Worm (Caenorhabditis elegans) whole organism, L1 larva: ENCODE data around the gene msp-78.
A peak's percentile ranks its signal among the peaks of the same experiment; 100 is the strongest.
"Not testable (repeated sequence)": the region's sequence is repeated elsewhere in the genome, so short reads cannot be mapped to it uniquely, and the experiment has no call there.

ENCODE experiments used
- C16A3.4 ChIP-seq: fragments of 150-350 bp; optimal IDR thresholded peaks from 2 replicates; lab custom pipeline; 2014; ENCODE audit warnings: missing biosample characterization, missing genetic modification characterization
- F16B12.6 ChIP-seq: fragments of 150-350 bp; optimal IDR thresholded peaks from 2 replicates; lab custom pipeline; 2014; ENCODE audit warnings: missing biosample characterization, missing genetic modification characterization
- alr-1 ChIP-seq: fragments of 200-800 bp; sonication (Bioruptor generic); optimal IDR thresholded peaks from 2 replicates; lab custom pipeline; 2018; ENCODE audit warnings: borderline replicate concordance, mild to moderate bottlenecking, missing genetic modification characterization, missing compliant biosample characterization
- aly-2 ChIP-seq: fragments of 150-350 bp; optimal IDR thresholded peaks from 2 replicates; lab custom pipeline; 2014; ENCODE audit warnings: missing biosample characterization, missing genetic modification characterization
- ama-1 ChIP-seq: fragments of 150-350 bp; optimal IDR thresholded peaks from 2 replicates; lab custom pipeline; 2014
- blmp-1 ChIP-seq: fragments of 150-350 bp; optimal IDR thresholded peaks from 2 replicates; lab custom pipeline; 2014; ENCODE audit warnings: missing biosample characterization, missing genetic modification characterization
- ceh-8 ChIP-seq: fragments of 200-800 bp; sonication (Bioruptor generic); optimal IDR thresholded peaks from 2 replicates; lab custom pipeline; 2018; ENCODE audit warnings: mild to moderate bottlenecking, missing genetic modification characterization, moderate library complexity, missing compliant biosample characterization
- ceh-88 ChIP-seq: fragments of 200-800 bp; sonication (Bioruptor generic); IDR thresholded peaks from 2 replicates; pipeline ENCODE4 v1.3.6; 2022; ENCODE audit warnings: missing genetic modification characterization, missing compliant biosample characterization
- dpl-1 ChIP-seq, 3 experiments: fragments of 150-350 bp in 2 of 3; sonication (generic microtip) in 1 of 3; optimal IDR thresholded peaks; 2 replicates each; lab custom pipeline; 2014 to 2017; ENCODE audit warnings: missing biosample characterization in 3 of 3, missing genetic modification characterization in 3 of 3, missing genetic modification reagents in 3 of 3
- dsc-1 ChIP-seq: sonication (generic microtip); optimal IDR thresholded peaks from 2 replicates; lab custom pipeline; 2016; ENCODE audit warnings: mild to moderate bottlenecking, missing genetic modification characterization, missing compliant biosample characterization
- egl-13 ChIP-seq: sonication (generic microtip); optimal IDR thresholded peaks from 2 replicates; lab custom pipeline; 2016; ENCODE audit warnings: missing genotype, missing genetic modification reagents, missing genetic modification characterization, missing compliant biosample characterization
- ets-5 ChIP-seq: fragments of 200-800 bp; sonication (Bioruptor generic); IDR thresholded peaks from 2 replicates; pipeline ENCODE4 v1.3.6; 2022; ENCODE audit warnings: missing genetic modification characterization, missing compliant biosample characterization
- fkh-4 ChIP-seq: sonication (generic microtip); optimal IDR thresholded peaks from 2 replicates; lab custom pipeline; 2016; ENCODE audit warnings: missing compliant biosample characterization, missing genetic modification characterization, borderline replicate concordance
- fkh-8 ChIP-seq: sonication (generic microtip); optimal IDR thresholded peaks from 2 replicates; lab custom pipeline; 2016; ENCODE audit warnings: mild to moderate bottlenecking, missing genetic modification characterization, missing compliant biosample characterization
- fos-1 ChIP-seq: fragments of 150-350 bp; optimal IDR thresholded peaks from 2 replicates; lab custom pipeline; 2014; ENCODE audit warnings: missing biosample characterization, missing genetic modification characterization
- hlh-17 ChIP-seq: fragments of 200-800 bp; sonication (Bioruptor generic); optimal IDR thresholded peaks from 2 replicates; lab custom pipeline; 2018; ENCODE audit warnings: missing genetic modification characterization, mild to moderate bottlenecking, missing compliant biosample characterization, moderate library complexity, borderline replicate concordance
- hlh-4 ChIP-seq: sonication (generic microtip); optimal IDR thresholded peaks from 2 replicates; lab custom pipeline; 2016; ENCODE audit warnings: mild to moderate bottlenecking, missing genetic modification characterization, missing compliant biosample characterization
- hpl-2 ChIP-seq: fragments of 150-350 bp; optimal IDR thresholded peaks from 2 replicates; lab custom pipeline; 2014; ENCODE audit warnings: missing biosample characterization, missing genetic modification reagents, missing genetic modification characterization
- jun-1 ChIP-seq: fragments of 150-350 bp; optimal IDR thresholded peaks from 2 replicates; lab custom pipeline; 2014; ENCODE audit warnings: missing biosample characterization, missing genetic modification reagents, missing genetic modification characterization
- lin-14 ChIP-seq: fragments of 200-800 bp; sonication (Bioruptor generic); optimal IDR thresholded peaks from 2 replicates; lab custom pipeline; 2018; ENCODE audit warnings: mild to moderate bottlenecking, missing genetic modification characterization, moderate library complexity, missing compliant biosample characterization
- lin-35 ChIP-seq, 2 experiments: fragments of 150-350 bp; optimal IDR thresholded peaks; 2 replicates each; lab custom pipeline; 2014; ENCODE audit warnings: missing biosample characterization in 2 of 2, missing genetic modification characterization in 2 of 2, missing genetic modification reagents in 2 of 2
- lin-39 ChIP-seq: fragments of 150-350 bp; optimal IDR thresholded peaks from 2 replicates; lab custom pipeline; 2014; ENCODE audit warnings: missing biosample characterization, missing genetic modification reagents, missing genetic modification characterization
- lir-3 ChIP-seq: sonication (generic microtip); optimal IDR thresholded peaks from 2 replicates; lab custom pipeline; 2016; ENCODE audit warnings: mild to moderate bottlenecking, missing genetic modification characterization, moderate library complexity, missing compliant biosample characterization; ENCODE audit not compliant: poor library complexity
- lsy-2 ChIP-seq, 2 experiments: fragments of 150-350 bp; optimal IDR thresholded peaks; 2 replicates each; lab custom pipeline; 2014; ENCODE audit warnings: missing biosample characterization in 2 of 2, missing genetic modification characterization in 2 of 2
- mab-9 ChIP-seq: fragments of 200-800 bp; sonication (Bioruptor generic); IDR thresholded peaks from 2 replicates; pipeline ENCODE4 v1.3.6; 2022; ENCODE audit warnings: missing genetic modification reagents, missing genetic modification characterization, missing compliant biosample characterization
- nhr-12 ChIP-seq: sonication (generic microtip); optimal IDR thresholded peaks from 2 replicates; lab custom pipeline; 2017; ENCODE audit warnings: missing biosample characterization, missing genetic modification characterization
- nhr-20 ChIP-seq: sonication (generic microtip); optimal IDR thresholded peaks from 2 replicates; lab custom pipeline; 2016; ENCODE audit warnings: mild to moderate bottlenecking, missing genetic modification characterization, missing compliant biosample characterization
- nhr-47 ChIP-seq: sonication (generic microtip); optimal IDR thresholded peaks from 2 replicates; lab custom pipeline; 2016; ENCODE audit warnings: mild to moderate bottlenecking, missing genetic modification characterization, moderate library complexity, missing compliant biosample characterization
- nhr-71 ChIP-seq: sonication (generic microtip); optimal IDR thresholded peaks from 2 replicates; lab custom pipeline; 2016; ENCODE audit warnings: mild to moderate bottlenecking, missing genetic modification characterization, moderate library complexity, missing compliant biosample characterization
- nhr-85 ChIP-seq: sonication (generic microtip); peaks from one replicate; lab custom pipeline; 2016; ENCODE audit warnings: missing genetic modification characterization, inconsistent platforms, missing compliant biosample characterization
- pax-3 ChIP-seq: fragments of 200-800 bp; sonication (Bioruptor generic); optimal IDR thresholded peaks from 2 replicates; lab custom pipeline; 2018; ENCODE audit warnings: mild to moderate bottlenecking, missing genetic modification characterization, moderate library complexity, missing compliant biosample characterization
- snpc-4 ChIP-seq: fragments of 150-350 bp; optimal IDR thresholded peaks from 2 replicates; lab custom pipeline; 2014; ENCODE audit warnings: missing biosample characterization, missing genetic modification characterization
- sox-4 ChIP-seq: sonication (generic microtip); optimal IDR thresholded peaks from 2 replicates; lab custom pipeline; 2016; ENCODE audit warnings: missing genetic modification characterization, missing compliant biosample characterization
- sptf-1 ChIP-seq: fragments of 150-350 bp; optimal IDR thresholded peaks from 2 replicates; lab custom pipeline; 2014; ENCODE audit warnings: missing biosample characterization, missing genetic modification characterization
- sup-37 ChIP-seq: fragments of 200-800 bp; sonication (Bioruptor generic); optimal IDR thresholded peaks from 2 replicates; lab custom pipeline; 2018; ENCODE audit warnings: mild to moderate bottlenecking, missing genetic modification characterization, missing compliant biosample characterization
- swsn-7 ChIP-seq: sonication (generic microtip); optimal IDR thresholded peaks from 2 replicates; lab custom pipeline; 2016; ENCODE audit warnings: missing genetic modification characterization, missing compliant biosample characterization
- tlp-1 ChIP-seq: fragments of 150-350 bp; optimal IDR thresholded peaks from 2 replicates; lab custom pipeline; 2014; ENCODE audit warnings: missing biosample characterization, missing genetic modification characterization
- unc-86 ChIP-seq: sonication (generic microtip); optimal IDR thresholded peaks from 2 replicates; lab custom pipeline; 2016; ENCODE audit warnings: missing genetic modification characterization, missing compliant biosample characterization
- unc-98 ChIP-seq: fragments of 200-800 bp; sonication (Bioruptor generic); IDR thresholded peaks from 2 replicates; pipeline ENCODE4 v1.3.6; 2022; ENCODE audit warnings: missing genetic modification characterization, missing compliant biosample characterization
- xbp-1 ChIP-seq: sonication (generic microtip); optimal IDR thresholded peaks from 2 replicates; lab custom pipeline; 2016; ENCODE audit warnings: missing genetic modification characterization, missing compliant biosample characterization
- zip-4 ChIP-seq: fragments of 200-800 bp; sonication (Bioruptor generic); optimal IDR thresholded peaks from 2 replicates; lab custom pipeline; 2018; ENCODE audit warnings: mild to moderate bottlenecking, missing genetic modification characterization, moderate library complexity, missing compliant biosample characterization
- ztf-4 ChIP-seq: fragments of 150-350 bp; optimal IDR thresholded peaks from 2 replicates; lab custom pipeline; 2014; ENCODE audit warnings: missing biosample characterization, missing genetic modification characterization

Gene msp-78

DNA sequence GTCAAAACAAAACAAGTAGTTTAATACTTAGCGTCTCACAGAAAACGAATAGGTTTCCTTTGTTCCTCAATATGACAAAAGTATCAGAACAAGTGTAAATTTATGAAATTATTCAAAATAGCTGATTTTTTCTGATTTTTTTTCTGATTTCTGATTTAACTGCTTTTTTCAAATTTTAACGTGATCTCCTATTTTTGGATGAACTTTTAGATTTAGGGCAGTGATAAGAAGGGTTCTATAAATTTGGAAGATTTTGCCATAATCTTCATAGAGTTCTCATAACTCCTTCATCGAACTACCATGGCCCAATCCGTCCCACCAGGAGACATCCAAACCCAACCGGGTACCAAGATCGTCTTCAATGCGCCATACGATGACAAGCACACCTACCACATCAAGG is at the start of gene msp-78:
msp-78 (plus strand) TSS at position 301 of the 400 bp plus-strand sequence.
- not testable (repeated sequence) for TF ChIP-seq aly-2; lsy-2 (tag; optimal IDR thresholded peaks at IDR 0.05; lab: Kevin White, UChicago); dpl-1 (GFP tag; optimal IDR thresholded peaks at IDR 0.05; lab: Kevin White, UChicago)

DNA sequence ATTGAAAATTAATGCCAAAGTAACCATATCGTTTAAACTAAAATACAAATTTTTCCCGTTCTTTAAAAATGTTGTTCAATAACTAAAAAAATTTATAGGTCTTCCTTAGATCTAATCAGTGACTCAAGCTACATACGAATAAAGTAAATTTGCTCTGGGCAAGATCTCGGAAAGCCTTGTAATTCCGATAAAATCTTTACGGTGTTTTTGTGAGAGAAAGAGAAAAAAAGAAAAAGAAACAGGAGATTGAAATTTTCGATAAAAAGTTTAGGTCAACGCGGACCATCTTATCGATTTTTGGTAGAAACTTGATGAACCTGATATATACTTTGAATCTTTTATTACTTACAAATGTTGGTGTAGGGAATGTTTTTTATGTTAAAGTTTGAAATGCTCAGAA is 46.7 kb upstream of the msp-78 start:
- TF ChIP-seq fos-1 (tag; lab: Kevin White, UChicago) (no peak), nhr-85 (tag; lab: Kevin White, UChicago) (peak; percentile 79), zip-4 (no peak)

DNA sequence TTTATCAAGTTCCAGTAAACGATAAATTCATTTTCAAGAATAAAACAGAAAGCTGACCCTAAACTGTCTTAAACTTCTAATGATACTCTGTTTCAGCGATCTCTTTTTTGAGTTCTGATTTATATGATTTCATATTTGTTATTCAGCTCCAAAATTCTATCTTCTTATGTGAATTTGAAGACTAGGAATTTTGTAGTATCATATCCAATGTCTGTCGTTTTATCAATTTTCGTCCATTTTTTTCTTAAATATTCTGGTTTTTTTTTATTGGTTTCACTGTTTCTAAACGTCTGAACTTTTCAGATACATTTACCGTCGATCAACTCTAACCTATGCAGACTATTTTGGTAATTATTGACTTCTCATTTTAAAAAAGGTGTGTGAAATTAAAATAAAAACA is 44.9 kb upstream of the msp-78 start, which contains the start of the genes nhr-138 and C28D4.18:
nhr-138 (plus strand) TSS at position 304 of the 400 bp plus-strand sequence.
C28D4.18 (plus strand) TSS at position 333 of the 400 bp plus-strand sequence.
- TF ChIP-seq pax-3 = no peak
- no peak for TF ChIP-seq mab-9 (GFP tag; lab: Robert Waterston, UW)
- TF ChIP-seq hlh-4 (tag; lab: Kevin White, UChicago) = no peak
- no peak for TF ChIP-seq F16B12.6 (tag; lab: Kevin White, UChicago)
- TF ChIP-seq C16A3.4 (tag; lab: Kevin White, UChicago) = no peak
- no peak for TF ChIP-seq lin-35 (GFP tag; optimal IDR thresholded peaks at IDR 0.05; lab: Kevin White, UChicago)
- TF ChIP-seq lir-3 (tag; lab: Kevin White, UChicago) = no peak
- TF ChIP-seq ets-5 (GFP tag; lab: Robert Waterston, UW) = no peak
- no peak for TF ChIP-seq snpc-4 (tag; lab: Kevin White, UChicago)
- no peak for TF ChIP-seq nhr-47 (tag; lab: Kevin White, UChicago)
- no peak for TF ChIP-seq sup-37 (GFP tag; lab: Kevin White, UChicago)
- no peak for TF ChIP-seq unc-86
- no peak for TF ChIP-seq fkh-8 (tag; lab: Kevin White, UChicago)
- no peak for TF ChIP-seq nhr-12 (tag; lab: Kevin White, UChicago)
- no peak for TF ChIP-seq tlp-1 (tag; lab: Kevin White, UChicago)
- TF ChIP-seq hpl-2 (GFP tag; lab: Kevin White, UChicago) = no peak
- no peak for TF ChIP-seq lsy-2 (tag; optimal IDR thresholded peaks at IDR 0.05; lab: Kevin White, UChicago)
- no peak for TF ChIP-seq ceh-8
- no peak for TF ChIP-seq ama-1 (lab: Kevin White, UChicago)

DNA sequence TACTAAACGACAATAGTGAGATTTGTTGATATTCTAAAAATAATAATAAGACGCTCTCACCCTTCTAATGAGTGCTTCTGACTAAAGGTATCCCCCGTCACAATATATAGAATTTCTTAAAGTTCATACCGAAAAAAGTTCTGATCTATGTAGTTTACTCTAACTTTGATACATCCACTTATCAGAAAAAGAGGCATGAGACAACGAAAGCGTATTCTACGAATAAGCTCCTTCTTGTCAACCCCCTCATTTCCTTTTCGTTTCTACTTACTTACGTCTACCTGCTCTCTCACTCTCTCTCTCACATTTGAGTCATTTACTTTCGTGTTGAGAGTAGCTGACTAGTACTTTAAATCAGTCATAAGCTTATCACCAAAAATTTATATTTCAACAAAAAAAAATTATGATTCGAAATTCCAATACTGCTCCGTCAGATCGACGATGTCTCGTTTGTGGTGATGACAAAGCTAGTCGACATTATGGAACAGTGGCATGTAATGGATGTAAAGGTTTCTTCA is 44.3 kb upstream of the msp-78 start:
- TF ChIP-seq hlh-17 (GFP tag; lab: Kevin White, UChicago) (no peak), pax-3 (peak; percentile 54), swsn-7 (peak; percentile 14), lin-14 (GFP tag; lab: Kevin White, UChicago) (peak; percentile 29), jun-1 (tag; lab: Kevin White, UChicago) (no peak), aly-2 (no peak), fkh-8 (tag; lab: Kevin White, UChicago) (peak; percentile 96), lin-35 (GFP tag; optimal IDR thresholded peaks at IDR 0.05; lab: Kevin White, UChicago) (no peak), lsy-2 (tag; optimal IDR thresholded peaks at IDR 0.05; lab: Kevin White, UChicago) (peak in 1 of 2 experiments; percentile 15), dpl-1 (GFP tag; optimal IDR thresholded peaks at IDR 0.05; lab: Kevin White, UChicago) (no peak), ztf-4 (no peak), sox-4 (tag; lab: Kevin White, UChicago) (peak; percentile 9), dsc-1 (tag; lab: Kevin White, UChicago) (peak; percentile 69), fkh-4 (tag; lab: Kevin White, UChicago) (no peak), nhr-71 (peak; percentile 84), nhr-47 (tag; lab: Kevin White, UChicago) (peak; percentile 57)

ce11 chrIV:9727217-9727616 is 42.6 kb upstream of the msp-78 start:
- no peak for TF ChIP-seq alr-1 (tag; lab: Kevin White, UChicago)
- TF ChIP-seq mab-9 (GFP tag; lab: Robert Waterston, UW) = no peak
- TF ChIP-seq hlh-17 (GFP tag; lab: Kevin White, UChicago) = no peak
- TF ChIP-seq ceh-88 (GFP tag; lab: Robert Waterston, UW) = no peak
- no peak for TF ChIP-seq fkh-8 (tag; lab: Kevin White, UChicago)
- no peak for TF ChIP-seq ztf-4
- no peak for TF ChIP-seq dpl-1 (GFP tag; optimal IDR thresholded peaks at IDR 0.05; lab: Kevin White, UChicago)
- TF ChIP-seq egl-13 (tag; lab: Kevin White, UChicago) = no peak
- TF ChIP-seq lin-14 (GFP tag; lab: Kevin White, UChicago) = no peak
- no peak for TF ChIP-seq sptf-1 (tag; lab: Kevin White, UChicago)
- TF ChIP-seq pax-3 = no peak
- no peak for TF ChIP-seq blmp-1 (tag; lab: Kevin White, UChicago)
- no peak for TF ChIP-seq xbp-1 (tag; lab: Kevin White, UChicago)
- TF ChIP-seq lin-39 (tag; lab: Kevin White, UChicago) = no peak
- TF ChIP-seq swsn-7 = no peak
- no peak for TF ChIP-seq nhr-20
- TF ChIP-seq unc-98 (GFP tag; lab: Robert Waterston, UW) = no peak
